Fruit fly (Drosophila melanogaster) whole organism, embryonic: ENCODE results near the gene CG7320.

Source experiments
- C15 ChIP-seq: fragments of 200-800 bp; sonication (Bioruptor generic); IDR thresholded peaks from 3 replicates; pipeline ENCODE4 v1.3.6; 2022; ENCODE audit warnings: missing biosample characterization, missing genetic modification characterization
- CG10979 ChIP-seq: fragments of 200-800 bp; sonication (Bioruptor generic); optimal IDR thresholded peaks from 2 replicates; lab custom pipeline; 2018; ENCODE audit warnings: missing biosample characterization, mild to moderate bottlenecking, missing genetic modification characterization, moderate library complexity
- CG11456 ChIP-seq: fragments of 200-800 bp; sonication (Bioruptor generic); IDR thresholded peaks from 3 replicates; pipeline ENCODE4 v1.3.6; 2022; ENCODE audit warnings: missing biosample characterization, missing genetic modification characterization
- CG11560 ChIP-seq: fragments of 200-800 bp; sonication (Bioruptor generic); IDR thresholded peaks from 3 replicates; pipeline ENCODE4 v1.3.6; 2022; ENCODE audit warnings: missing biosample characterization, missing genetic modification characterization
- CG12236 ChIP-seq: fragments of 200-800 bp; sonication (Bioruptor generic); optimal IDR thresholded peaks from 2 replicates; lab custom pipeline; 2016; ENCODE audit warnings: missing biosample characterization, missing genetic modification characterization
- CG16779 ChIP-seq: fragments of 200-800 bp; sonication (Bioruptor generic); IDR thresholded peaks from 2 replicates; pipeline ENCODE4 v1.3.6; 2022; ENCODE audit warnings: missing biosample characterization, missing genetic modification characterization
- CG16813 ChIP-seq: fragments of 200-800 bp; sonication (Bioruptor generic); IDR thresholded peaks from 3 replicates; pipeline ENCODE4 v1.3.6; 2022; ENCODE audit warnings: missing biosample characterization, missing genetic modification characterization; ENCODE audit not compliant: partially characterized antibody
- CG16815 ChIP-seq: fragments of 200-800 bp; sonication (Bioruptor generic); optimal IDR thresholded peaks from 3 replicates; lab custom pipeline; 2017; ENCODE audit warnings: missing biosample characterization, mild to moderate bottlenecking, missing genetic modification characterization
- CG18262 ChIP-seq: fragments of 200-800 bp; optimal IDR thresholded peaks from 3 replicates; lab custom pipeline; 2019; ENCODE audit warnings: missing biosample characterization, mild to moderate bottlenecking, missing genetic modification characterization, moderate library complexity
- CG4404 ChIP-seq: fragments of 200-800 bp; sonication (Bioruptor generic); IDR thresholded peaks from 2 replicates; pipeline ENCODE4 v1.3.6; 2022; ENCODE audit warnings: missing biosample characterization, missing genetic modification characterization
- CG6175 ChIP-seq: fragments of 200-800 bp; sonication (Bioruptor generic); IDR thresholded peaks from 3 replicates; pipeline ENCODE4 v1.3.6; 2022; ENCODE audit warnings: missing biosample characterization, missing genetic modification characterization
- CG6683 ChIP-seq: fragments of 200-800 bp; sonication (Bioruptor generic); optimal IDR thresholded peaks from 2 replicates; lab custom pipeline; 2017; ENCODE audit warnings: missing biosample characterization, mild to moderate bottlenecking, missing genetic modification characterization, missing genetic modification reagents
- CG7372 ChIP-seq: fragments of 200-800 bp; sonication (Bioruptor generic); IDR thresholded peaks from 2 replicates; pipeline ENCODE4 v1.3.6; 2022; ENCODE audit warnings: missing biosample characterization, missing genetic modification characterization
- CG7556 ChIP-seq: fragments of 200-800 bp; sonication (Bioruptor generic); optimal IDR thresholded peaks from 2 replicates; lab custom pipeline; 2017; ENCODE audit warnings: missing biosample characterization, mild to moderate bottlenecking, missing genetic modification characterization
- CG8359 ChIP-seq: fragments of 200-800 bp; sonication (Bioruptor generic); optimal IDR thresholded peaks from 2 replicates; lab custom pipeline; 2017; ENCODE audit warnings: missing biosample characterization, mild to moderate bottlenecking, missing genetic modification characterization, borderline replicate concordance
- Fer3 ChIP-seq: fragments of 200-800 bp; sonication (Bioruptor generic); optimal IDR thresholded peaks from 2 replicates; lab custom pipeline; 2018; ENCODE audit warnings: missing biosample characterization, mild to moderate bottlenecking, missing genetic modification characterization, moderate library complexity
- Hey ChIP-seq: fragments of 200-800 bp; sonication (Bioruptor generic); optimal IDR thresholded peaks from 3 replicates; lab custom pipeline; 2018; ENCODE audit warnings: missing biosample characterization, mild to moderate bottlenecking, missing genetic modification characterization
- Hsf ChIP-seq: fragments of 200-800 bp; sonication (Bioruptor generic); optimal IDR thresholded peaks from 3 replicates; lab custom pipeline; 2016; ENCODE audit warnings: missing biosample characterization, missing genetic modification characterization
- NC2α ChIP-seq: fragments of 200-800 bp; sonication (Bioruptor generic); optimal IDR thresholded peaks from 2 replicates; lab custom pipeline; 2016; ENCODE audit warnings: missing biosample characterization, missing genetic modification characterization
- NC2β ChIP-seq: fragments of 200-800 bp; sonication (Bioruptor generic); optimal IDR thresholded peaks from 2 replicates; lab custom pipeline; 2016; ENCODE audit warnings: missing biosample characterization, missing genetic modification characterization
- Oaz ChIP-seq: fragments of 200-800 bp; sonication (Bioruptor generic); IDR thresholded peaks from 2 replicates; pipeline ENCODE4 v1.3.6; 2022; ENCODE audit warnings: missing biosample characterization, missing genetic modification characterization
- Spps ChIP-seq: fragments of 200-800 bp; sonication (Bioruptor generic); optimal IDR thresholded peaks from 2 replicates; lab custom pipeline; 2018; ENCODE audit warnings: missing biosample characterization, mild to moderate bottlenecking, missing genetic modification characterization
- Ssrp ChIP-seq: fragments of 200-800 bp; sonication (Bioruptor generic); optimal IDR thresholded peaks from 2 replicates; lab custom pipeline; 2018; ENCODE audit warnings: missing biosample characterization, mild to moderate bottlenecking, missing genetic modification characterization, moderate library complexity
- Stat92E ChIP-seq, 3 experiments: fragments of >200 bp in 2 of 3; fragments of 200-800 bp in 1 of 3; sonication (Bioruptor generic) in 1 of 3; optimal IDR thresholded peaks; 2 replicates each; lab custom pipeline; 2017 to 2019; ENCODE audit warnings: missing biosample characterization in 3 of 3, missing genetic modification characterization in 3 of 3, mild to moderate bottlenecking in 1 of 3, moderate library complexity in 1 of 3
- Usf ChIP-seq: fragments of 200-800 bp; sonication (Bioruptor generic); optimal IDR thresholded peaks from 2 replicates; lab custom pipeline; 2017; ENCODE audit warnings: missing genotype, missing biosample characterization, missing genetic modification characterization
- ab ChIP-seq: fragments of 200-800 bp; sonication (Bioruptor generic); optimal IDR thresholded peaks from 2 replicates; lab custom pipeline; 2016; ENCODE audit warnings: missing biosample characterization, missing genetic modification characterization
- bsh ChIP-seq, 2 experiments: fragments of 200-800 bp; sonication (Bioruptor generic); optimal IDR thresholded peaks; 2 replicates each; lab custom pipeline; 2017 to 2018; ENCODE audit warnings: mild to moderate bottlenecking in 2 of 2, missing biosample characterization in 2 of 2, missing genetic modification characterization in 2 of 2, moderate library complexity in 1 of 2
- danr ChIP-seq: fragments of 200-800 bp; sonication (Bioruptor generic); IDR thresholded peaks from 2 replicates; pipeline ENCODE4 v1.3.6; 2022; ENCODE audit warnings: missing biosample characterization, missing genetic modification characterization
- eyg ChIP-seq: fragments of 200-800 bp; sonication (Bioruptor generic); optimal IDR thresholded peaks from 3 replicates; lab custom pipeline; 2016; ENCODE audit warnings: missing biosample characterization, missing genetic modification characterization
- gem ChIP-seq: fragments of 200-800 bp; sonication (Bioruptor generic); optimal IDR thresholded peaks from 2 replicates; lab custom pipeline; 2019; ENCODE audit warnings: missing biosample characterization, mild to moderate bottlenecking, missing genetic modification characterization, moderate library complexity
- grau ChIP-seq: fragments of 200-800 bp; optimal IDR thresholded peaks from 3 replicates; lab custom pipeline; 2019; ENCODE audit warnings: missing biosample characterization, mild to moderate bottlenecking, missing genetic modification characterization, moderate library complexity
- hkb ChIP-seq, 2 experiments: fragments of 200-800 bp in 1 of 2; fragments of >200 bp in 1 of 2; sonication (Bioruptor generic) in 1 of 2; IDR thresholded peaks in 1 of 2; optimal IDR thresholded peaks in 1 of 2; 2 replicates each; pipeline versions ENCODE4 v1.3.6 to Lab custom; 2017 to 2022; ENCODE audit warnings: missing biosample characterization in 1 of 2, missing genetic modification characterization in 1 of 2
- insv ChIP-seq, 2 experiments: fragments of 200-800 bp; sonication (Bioruptor generic); optimal IDR thresholded peaks; 3 replicates each; lab custom pipeline; 2016 to 2018; ENCODE audit warnings: missing biosample characterization in 2 of 2, missing genetic modification characterization in 2 of 2
- lola ChIP-seq, 3 experiments: fragments of >200 bp in 2 of 3; fragments of 200-800 bp in 1 of 3; sonication (Bioruptor generic) in 1 of 3; optimal IDR thresholded peaks; 2 replicates each; lab custom pipeline; 2017 to 2019; ENCODE audit warnings: missing biosample characterization in 3 of 3, missing genetic modification characterization in 3 of 3, mild to moderate bottlenecking in 1 of 3, moderate library complexity in 1 of 3
- lov ChIP-seq, 2 experiments: fragments of 200-800 bp in 1 of 2; fragments of >200 bp in 1 of 2; sonication (Bioruptor generic) in 1 of 2; IDR thresholded peaks in 1 of 2; optimal IDR thresholded peaks in 1 of 2; 2 replicates in 1 of 2; 3 replicates in 1 of 2; pipeline versions ENCODE4 v1.3.6 to Lab custom; 2017 to 2022; ENCODE audit warnings: missing biosample characterization in 1 of 2, missing genetic modification characterization in 1 of 2
- mirr ChIP-seq: fragments of 200-800 bp; sonication (Bioruptor generic); optimal IDR thresholded peaks from 3 replicates; lab custom pipeline; 2018; ENCODE audit warnings: missing biosample characterization, mild to moderate bottlenecking, missing genetic modification characterization
- pho ChIP-seq: fragments of 200-800 bp; sonication (Bioruptor generic); optimal IDR thresholded peaks from 2 replicates; lab custom pipeline; 2016; ENCODE audit warnings: missing biosample characterization, missing genetic modification characterization
- pros ChIP-seq: fragments of 200-800 bp; sonication (Bioruptor generic); optimal IDR thresholded peaks from 3 replicates; lab custom pipeline; 2019; ENCODE audit warnings: missing biosample characterization, mild to moderate bottlenecking, missing genetic modification characterization, moderate library complexity
- sc ChIP-seq, 3 experiments: fragments of >200 bp in 2 of 3; fragments of 200-800 bp in 1 of 3; sonication (Bioruptor generic) in 1 of 3; optimal IDR thresholded peaks; 2 replicates in 2 of 3; 3 replicates in 1 of 3; lab custom pipeline; 2017; ENCODE audit warnings: mild to moderate bottlenecking in 1 of 3, missing biosample characterization in 1 of 3, missing genetic modification characterization in 1 of 3, missing genetic modification reagents in 1 of 3
- sens-2 ChIP-seq: fragments of 200-800 bp; sonication (Bioruptor generic); IDR thresholded peaks from 2 replicates; pipeline ENCODE4 v1.3.6; 2022; ENCODE audit warnings: missing biosample characterization, missing genetic modification characterization
- seq ChIP-seq: fragments of 200-800 bp; sonication (Bioruptor generic); IDR thresholded peaks from 2 replicates; pipeline ENCODE4 v1.3.6; 2022; ENCODE audit warnings: missing biosample characterization, missing genetic modification characterization
- tin ChIP-seq: fragments of 200-800 bp; sonication (Bioruptor generic); optimal IDR thresholded peaks from 3 replicates; lab custom pipeline; 2016; ENCODE audit warnings: missing biosample characterization, missing genetic modification characterization
- z ChIP-seq: fragments of 200-800 bp; sonication (Bioruptor generic); IDR thresholded peaks from 3 replicates; pipeline ENCODE4 v1.3.6; 2022; ENCODE audit warnings: missing biosample characterization, missing genetic modification characterization

CG7320 gene

dm6 chr3L:18228954-18229627, 27.8 kb downstream of the CG7320 start (continued):
- TF ChIP-seq sc (optimal IDR thresholded peaks at IDR 0.05; lab: Kevin White, UChicago) (no peak), sc (GFP tag; optimal IDR thresholded peaks at IDR 0.05; lab: Kevin White, UChicago) (peak; percentile 1), Hey (no peak), CG6175 (GFP tag; lab: Robert Waterston, UW) (no peak), eyg (GFP tag; lab: Kevin White, UChicago) (no peak), CG16815 (no peak), Usf (GFP tag; lab: Kevin White, UChicago) (no peak), danr (no peak), CG7372 (GFP tag; lab: Robert Waterston, UW) (no peak), C15 (no peak), CG8359 (GFP tag; lab: Kevin White, UChicago) (no peak), grau (tag; lab: Kevin White, UChicago) (peak; percentile 24), pros (GFP tag; lab: Kevin White, UChicago) (peak; percentile 83), CG6683 (GFP tag; lab: Kevin White, UChicago) (no peak), CG10979 (peak; percentile 23), lov (optimal IDR thresholded peaks at IDR 0.05; lab: Kevin White, UChicago) (no peak), lov (GFP tag; IDR thresholded peaks at IDR 0.05; lab: Robert Waterston, UW) (0 out of 3 replicates have a peak, but pooled peaks have one; percentile 28), CG7556 (peak; percentile 4), CG18262 (tag; lab: Kevin White, UChicago) (peak; percentile 66), Ssrp (tag; lab: Kevin White, UChicago) (peak; percentile 22), gem (tag; lab: Kevin White, UChicago) (peak; percentile 44), z (peak; percentile 63; the same call in 1 of the 3 replicates), lola (GFP tag; optimal IDR thresholded peaks at IDR 0.05; lab: Kevin White, UChicago) (peak in 1 of 3 experiments; percentile 74), Hsf (no peak)

dm6 chr3L:18231024-18231814, 29.9 kb downstream of the CG7320 start:
- TF ChIP-seq CG11560, result 0 out of 3 replicates have a peak, but pooled peaks have one; percentile 17
- peak in 1 of 2 experiments; percentile 47 for TF ChIP-seq bsh (GFP tag; optimal IDR thresholded peaks at IDR 0.05; lab: Kevin White, UChicago)
- TF ChIP-seq CG16813, result no peak

DNA sequence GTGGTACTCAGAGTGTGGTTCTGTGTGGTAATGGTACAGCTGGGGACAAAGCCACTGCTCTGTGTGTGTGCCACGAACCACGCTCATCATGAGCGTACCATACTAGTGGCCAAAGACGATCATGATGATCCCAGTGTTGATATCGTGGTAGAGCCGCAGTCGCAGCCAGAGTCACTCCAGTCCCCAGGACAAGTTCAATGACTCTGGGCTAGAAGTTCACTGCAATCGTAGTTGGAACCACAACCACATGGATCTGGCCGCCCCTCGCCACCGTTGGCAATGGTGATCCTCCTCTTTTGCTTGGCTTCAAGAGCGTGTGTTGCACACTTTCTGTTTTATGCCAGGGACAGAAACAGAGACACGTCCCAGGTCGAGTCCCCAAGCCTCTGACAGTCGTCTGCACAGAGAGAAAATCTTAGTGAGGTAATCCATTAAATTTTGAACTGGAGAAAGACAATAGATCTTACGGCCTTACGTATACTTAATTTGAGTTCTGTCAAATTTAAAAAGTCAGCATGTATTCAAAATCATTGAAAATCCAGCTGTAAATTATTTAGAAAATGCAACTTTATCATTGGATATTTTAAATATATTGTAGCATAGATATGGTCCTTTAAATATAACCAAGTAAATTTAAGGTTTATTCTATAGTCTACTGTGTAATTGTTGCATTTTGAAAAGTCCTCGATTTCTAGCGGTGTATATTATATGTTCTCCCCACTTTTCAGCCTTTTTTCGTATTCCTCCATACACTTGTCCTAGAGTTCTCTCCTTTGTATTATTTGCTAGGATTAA, 30.8 kb downstream of the CG7320 start:
- TF ChIP-seq insv (GFP tag; optimal IDR thresholded peaks at IDR 0.05; lab: Kevin White, UChicago) (no peak), NC2β (no peak), tin (GFP tag; lab: Kevin White, UChicago) (no peak), Fer3 (tag; lab: Kevin White, UChicago) (no peak), CG12236 (GFP tag; lab: Kevin White, UChicago) (no peak), CG11456 (GFP tag; lab: Robert Waterston, UW) (no peak), ab (no peak), NC2α (GFP tag; lab: Kevin White, UChicago) (no peak), pho (GFP tag; lab: Kevin White, UChicago) (no peak), Oaz (no peak), seq (no peak), sens-2 (no peak), hkb (optimal IDR thresholded peaks at IDR 0.05; lab: Kevin White, UChicago) (no peak), hkb (GFP tag; IDR thresholded peaks at IDR 0.05; lab: Robert Waterston, UW) (no peak), mirr (GFP tag; lab: Kevin White, UChicago) (no peak), CG16779 (no peak), CG4404 (GFP tag; lab: Robert Waterston, UW) (0 out of 2 replicates have a peak, but pooled peaks have one; percentile 25), Spps (tag; lab: Kevin White, UChicago) (no peak), Stat92E (GFP tag; optimal IDR thresholded peaks at IDR 0.05; lab: Kevin White, UChicago) (no peak)
